Worm (Caenorhabditis elegans) whole organism, L2 larva: ENCODE data around the gene eat-20.

Source experiments
- ZK546.5 ChIP-seq: sonication (generic microtip); optimal IDR thresholded peaks from 2 replicates; lab custom pipeline; 2017; ENCODE audit warnings: missing biosample characterization, missing genetic modification characterization
- ama-1 ChIP-seq: fragments of 150-350 bp; optimal IDR thresholded peaks from 2 replicates; lab custom pipeline; 2018; ENCODE audit warnings: inconsistent platforms
- ceh-16 ChIP-seq: fragments of 150-350 bp; optimal IDR thresholded peaks from 2 replicates; lab custom pipeline; 2014; ENCODE audit warnings: missing biosample characterization, missing genetic modification characterization
- ceh-82 ChIP-seq: fragments of 150-350 bp; optimal IDR thresholded peaks from 2 replicates; lab custom pipeline; 2014; ENCODE audit warnings: missing biosample characterization, missing genetic modification characterization
- elt-3 ChIP-seq: sonication (generic microtip); optimal IDR thresholded peaks from 2 replicates; lab custom pipeline; 2017; ENCODE audit warnings: missing biosample characterization, missing genetic modification characterization
- fos-1 ChIP-seq: fragments of 150-350 bp; optimal IDR thresholded peaks from 2 replicates; lab custom pipeline; 2014; ENCODE audit warnings: missing biosample characterization, missing genetic modification characterization
- lin-13 ChIP-seq: fragments of 150-350 bp; optimal IDR thresholded peaks from 2 replicates; lab custom pipeline; 2014; ENCODE audit warnings: missing biosample characterization, missing genetic modification reagents, missing genetic modification characterization
- nhr-11 ChIP-seq: fragments of 150-350 bp; optimal IDR thresholded peaks from 2 replicates; lab custom pipeline; 2014; ENCODE audit warnings: missing biosample characterization, missing genetic modification characterization
- nhr-12 ChIP-seq: fragments of 150-350 bp; optimal IDR thresholded peaks from 2 replicates; lab custom pipeline; 2014; ENCODE audit warnings: missing biosample characterization, missing genetic modification characterization
- nhr-237 ChIP-seq: fragments of 150-350 bp; optimal IDR thresholded peaks from 2 replicates; lab custom pipeline; 2014; ENCODE audit warnings: missing biosample characterization, missing genetic modification characterization
- skn-1 ChIP-seq: sonication (generic microtip); optimal IDR thresholded peaks from 2 replicates; lab custom pipeline; 2017; ENCODE audit warnings: missing biosample characterization, missing genetic modification characterization

ce11 chrX:15569633-15570032 is 59.8 kb downstream of the eat-20 start:
- no peak for TF ChIP-seq ceh-82
- TF ChIP-seq ZK546.5 = no peak
- no peak for TF ChIP-seq skn-1 (tag; lab: Kevin White, UChicago)
- TF ChIP-seq nhr-237 (tag; lab: Kevin White, UChicago) = no peak
- TF ChIP-seq nhr-12 = no peak
- TF ChIP-seq ceh-16 (tag; lab: Kevin White, UChicago) = no peak
- no peak for TF ChIP-seq ama-1 (lab: Kevin White, UChicago)
- TF ChIP-seq nhr-11 (tag; lab: Kevin White, UChicago) = no peak
- no peak for TF ChIP-seq elt-3 (tag; lab: Kevin White, UChicago)
- no peak for TF ChIP-seq fos-1 (tag; lab: Kevin White, UChicago)
- no peak for TF ChIP-seq lin-13 (GFP tag; lab: Kevin White, UChicago)
